Fruit fly (Drosophila melanogaster) whole organism: Measurements from ENCODE around the gene Cyp4c3.

Source experiments
- CG8478 ChIP-seq: fragments of >200 bp; optimal IDR thresholded peaks from 2 replicates; lab custom pipeline; 2018; ENCODE audit warnings: inconsistent platforms
- Dll ChIP-seq: fragments of >200 bp; optimal IDR thresholded peaks from 2 replicates; lab custom pipeline; 2017
- EcR ChIP-seq, 2 experiments: fragments of >200 bp; optimal IDR thresholded peaks; 2 replicates each; lab custom pipeline; 2017; ENCODE audit warnings: missing biosample characterization in 2 of 2, missing genetic modification characterization in 2 of 2, missing genetic modification reagents in 2 of 2
- pan ChIP-seq: fragments of >200 bp; optimal IDR thresholded peaks from 2 replicates; lab custom pipeline; 2017
- psq ChIP-seq: fragments of >200 bp; optimal IDR thresholded peaks from 2 replicates; lab custom pipeline; 2017
- usp ChIP-seq: fragments of >200 bp; optimal IDR thresholded peaks from 2 replicates; lab custom pipeline; 2017; ENCODE audit warnings: missing biosample characterization, missing genetic modification characterization, mixed read lengths

Gene Cyp4c3

DNA sequence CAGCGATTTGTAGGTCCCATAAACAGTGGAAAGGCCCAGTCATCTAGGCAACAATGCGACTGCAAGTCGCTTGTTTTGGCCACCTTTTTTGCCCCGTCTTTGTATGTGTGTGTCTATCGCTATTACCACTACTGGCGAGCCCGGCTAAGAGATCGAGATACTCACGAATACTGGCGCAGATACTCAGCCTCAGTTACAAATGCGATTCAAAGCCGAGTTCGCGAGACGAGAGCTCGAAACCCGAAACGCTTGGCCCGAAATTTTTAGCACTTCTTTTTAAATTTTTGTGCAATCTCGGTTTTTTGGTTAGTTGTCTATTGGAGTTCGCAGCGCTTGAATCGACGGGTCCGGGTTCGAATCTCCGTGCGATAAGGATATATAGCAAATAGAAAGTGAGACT lies at the start of gene Cyp4c3:
Gene Cyp4c3, plus strand, starts transcription at position 301 of the 400 bp plus-strand sequence.
- no peak for TF ChIP-seq CG8478
- TF ChIP-seq Dll (lab: Kevin White, UChicago): no peak
- TF ChIP-seq usp: no peak
- TF ChIP-seq EcR (GFP tag; optimal IDR thresholded peaks at IDR 0.05; lab: Kevin White, UChicago): no peak
- TF ChIP-seq psq (lab: Kevin White, UChicago): no peak
- TF ChIP-seq pan (lab: Kevin White, UChicago): no peak

DNA sequence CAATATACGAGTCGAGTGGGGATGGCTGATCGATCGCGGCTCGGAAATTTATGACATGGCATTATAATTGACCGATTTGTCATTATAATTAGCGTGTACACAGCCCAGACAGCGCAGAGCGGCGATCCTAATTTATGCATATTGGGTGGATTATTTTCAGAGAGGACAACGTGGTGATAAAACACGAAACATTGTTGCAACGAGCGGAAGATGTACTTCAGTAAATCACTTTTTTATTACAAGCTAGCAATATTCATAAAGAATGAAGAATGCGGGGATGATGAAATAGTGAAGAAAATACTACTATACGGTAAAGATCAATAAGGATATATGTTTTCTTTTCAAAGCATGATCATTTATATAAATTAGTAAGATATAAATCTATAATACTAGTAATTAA lies 49.4 kb upstream of the Cyp4c3 start:
- TF ChIP-seq Dll (lab: Kevin White, UChicago) (no peak), psq (lab: Kevin White, UChicago) (no peak), CG8478 (no peak), pan (lab: Kevin White, UChicago) (no peak), usp (no peak), EcR (GFP tag; optimal IDR thresholded peaks at IDR 0.05; lab: Kevin White, UChicago) (no peak)

DNA sequence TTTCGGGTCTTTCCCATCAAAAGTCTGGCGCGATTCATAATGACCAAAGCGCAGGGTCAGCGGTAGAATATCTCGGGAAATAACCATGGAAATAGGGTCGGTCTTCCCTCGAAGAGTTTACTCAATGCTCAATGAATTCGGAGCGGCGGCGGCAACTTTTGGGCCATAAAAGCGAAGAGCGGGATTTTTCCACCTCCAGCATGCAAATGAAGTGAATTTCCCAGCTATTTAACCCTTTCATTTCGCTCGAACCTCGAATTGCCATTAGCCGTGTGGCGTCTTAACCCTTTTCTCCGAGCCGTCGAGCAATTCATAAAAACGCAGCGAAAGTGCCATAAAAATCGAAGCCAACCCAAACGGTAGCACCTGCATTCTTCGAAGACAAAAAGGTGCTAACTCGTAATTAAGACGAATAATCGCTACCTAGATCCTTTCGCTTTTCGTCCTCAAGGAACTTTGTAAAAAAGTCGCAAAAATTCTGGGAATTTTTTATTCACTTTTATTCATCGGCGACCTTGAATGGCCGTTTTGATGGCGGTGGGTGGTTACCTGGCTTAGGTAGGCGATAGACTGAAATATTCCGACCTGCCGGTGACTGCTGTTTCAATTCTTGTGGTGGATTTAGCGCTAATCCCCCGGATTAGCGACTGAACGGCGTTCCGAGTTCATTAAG lies 44.2 kb upstream of the Cyp4c3 start:
- TF ChIP-seq pan (lab: Kevin White, UChicago) (no peak), psq (lab: Kevin White, UChicago) (no peak), usp (no peak), Dll (lab: Kevin White, UChicago) (no peak), EcR (GFP tag; optimal IDR thresholded peaks at IDR 0.05; lab: Kevin White, UChicago) (no peak), CG8478 (no peak)

DNA sequence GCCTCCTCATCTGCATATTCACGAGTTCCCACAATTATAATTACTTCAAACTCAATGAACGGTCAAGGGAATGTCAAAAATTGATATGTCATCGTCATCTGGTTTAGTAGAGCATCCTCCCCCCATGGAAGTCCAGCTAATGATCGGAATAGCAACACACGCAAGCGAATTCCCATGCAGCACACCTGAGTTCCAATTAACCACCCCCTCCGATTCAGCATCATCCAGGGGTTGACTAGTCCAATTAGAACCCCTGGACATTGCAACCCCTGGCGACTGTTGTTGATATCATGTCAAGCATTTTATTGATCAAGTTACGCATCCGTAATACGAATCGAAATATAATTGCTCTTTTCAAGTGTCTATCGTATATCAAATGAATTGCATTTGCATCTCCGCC lies 43.4 kb upstream of the Cyp4c3 start:
- TF ChIP-seq psq (lab: Kevin White, UChicago): no peak
- no peak for TF ChIP-seq usp
- TF ChIP-seq pan (lab: Kevin White, UChicago): no peak
- no peak for TF ChIP-seq CG8478

DNA sequence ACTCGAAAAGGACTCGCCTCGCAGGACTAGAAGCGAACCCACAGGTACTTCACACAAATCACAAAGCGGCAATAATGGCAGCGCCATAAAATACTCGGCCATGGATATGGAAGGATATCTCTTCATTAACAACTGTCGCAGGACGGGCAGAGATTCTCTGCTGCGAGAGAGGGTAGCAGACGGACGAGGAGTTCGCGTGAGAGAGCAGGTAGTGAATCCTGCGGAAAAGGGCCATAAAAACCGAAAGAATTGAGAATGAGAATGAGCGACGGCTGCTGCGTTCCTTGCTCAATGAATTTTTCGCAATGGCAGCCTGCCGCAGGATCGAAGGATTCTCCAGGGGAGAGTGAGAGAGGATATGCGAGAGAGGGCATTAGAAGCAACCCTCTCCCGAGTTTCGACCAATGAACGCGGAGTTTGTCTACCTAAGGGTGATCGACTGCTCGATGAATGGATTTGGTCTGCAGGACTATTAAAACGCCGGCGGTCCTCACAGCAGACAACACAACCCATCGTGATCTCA lies 41.9 kb upstream of the Cyp4c3 start, which contains the start of gene tll:
Gene tll, plus strand, starts transcription at position 473 of the 523 bp plus-strand sequence.
- TF ChIP-seq CG8478 (no peak), psq (lab: Kevin White, UChicago) (no peak), Dll (lab: Kevin White, UChicago) (no peak), usp (no peak), EcR (GFP tag; optimal IDR thresholded peaks at IDR 0.05; lab: Kevin White, UChicago) (no peak)

DNA sequence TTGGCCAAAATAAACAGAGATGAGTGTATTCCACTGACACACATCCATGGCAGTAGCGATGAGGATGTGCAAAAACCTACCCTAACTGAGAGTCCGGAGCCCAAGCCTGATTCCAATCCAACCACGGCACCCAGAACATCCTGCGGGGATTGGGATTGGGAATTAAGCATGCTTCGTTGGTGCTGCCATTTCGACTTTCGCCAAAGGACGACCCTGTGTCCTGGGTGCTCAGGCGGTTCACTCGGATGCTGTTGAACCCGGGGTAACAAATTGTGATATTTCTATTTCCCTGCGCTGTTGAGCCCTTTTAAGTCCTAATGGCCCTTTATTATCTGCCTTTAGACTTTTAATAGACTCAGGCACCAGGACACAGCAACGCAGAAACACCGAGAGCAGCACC lies 38.7 kb upstream of the Cyp4c3 start:
- TF ChIP-seq CG8478: no peak
- TF ChIP-seq EcR (GFP tag; optimal IDR thresholded peaks at IDR 0.05; lab: Kevin White, UChicago): no peak
- no peak for TF ChIP-seq pan (lab: Kevin White, UChicago)

DNA sequence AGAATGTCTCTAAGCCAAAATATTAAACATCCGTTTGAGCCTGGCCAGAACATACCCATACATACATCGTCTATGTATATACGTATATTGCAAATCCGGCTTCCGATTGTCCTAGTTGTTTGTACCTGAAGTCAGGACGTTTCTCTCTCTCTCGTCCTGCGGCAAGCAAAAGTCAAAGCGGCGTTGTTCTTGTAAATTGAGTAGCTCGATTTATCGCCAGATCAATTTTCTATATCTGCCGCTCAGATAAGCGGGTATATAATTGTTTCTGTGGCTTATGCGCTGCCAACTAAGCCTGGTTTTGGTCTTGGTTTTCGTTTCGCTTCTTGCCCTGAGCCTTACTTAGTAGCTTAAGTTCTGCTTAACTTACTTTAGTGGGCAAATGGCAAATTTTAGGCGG lies 37.2 kb upstream of the Cyp4c3 start:
- no peak for TF ChIP-seq psq (lab: Kevin White, UChicago)
- TF ChIP-seq CG8478: no peak
- TF ChIP-seq EcR (GFP tag; optimal IDR thresholded peaks at IDR 0.05; lab: Kevin White, UChicago): no peak
- TF ChIP-seq usp: no peak
- no peak for TF ChIP-seq Dll (lab: Kevin White, UChicago)
- TF ChIP-seq pan (lab: Kevin White, UChicago): no peak

DNA sequence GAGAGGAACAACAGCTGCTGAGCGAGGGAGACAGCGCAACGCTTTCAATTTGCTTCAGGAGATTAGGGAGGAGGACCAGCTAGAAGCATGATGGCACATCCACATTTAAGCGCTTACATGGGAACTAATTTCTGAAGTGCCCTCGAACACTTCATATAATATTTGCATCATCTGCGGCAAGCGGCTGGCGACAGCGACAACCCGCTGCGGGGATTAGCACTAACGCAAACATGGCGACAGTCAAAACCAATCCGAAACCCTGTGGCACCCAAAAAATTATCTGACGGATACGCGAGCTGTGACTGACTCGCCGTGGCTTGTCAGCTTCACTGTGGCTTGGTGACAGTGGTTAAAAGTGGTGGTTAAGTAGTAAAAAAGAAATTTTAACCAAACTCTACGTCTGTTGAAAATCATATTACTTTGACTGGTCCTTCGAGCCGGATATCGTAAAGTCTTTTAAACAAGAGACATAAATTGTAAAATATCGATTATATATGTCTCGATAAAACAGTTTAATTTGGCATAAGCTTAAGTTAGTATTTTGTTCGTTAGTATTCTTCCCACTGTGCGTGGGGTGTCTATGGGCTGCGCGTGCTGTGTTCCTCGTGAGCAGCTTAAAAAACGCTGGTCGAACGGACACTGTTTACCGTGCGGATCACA lies 33.8 kb upstream of the Cyp4c3 start:
- TF ChIP-seq usp: no peak
- no peak for TF ChIP-seq EcR (GFP tag; optimal IDR thresholded peaks at IDR 0.05; lab: Kevin White, UChicago)
- no peak for TF ChIP-seq CG8478
- TF ChIP-seq psq (lab: Kevin White, UChicago): no peak
- TF ChIP-seq pan (lab: Kevin White, UChicago): no peak
- no peak for TF ChIP-seq Dll (lab: Kevin White, UChicago)

DNA sequence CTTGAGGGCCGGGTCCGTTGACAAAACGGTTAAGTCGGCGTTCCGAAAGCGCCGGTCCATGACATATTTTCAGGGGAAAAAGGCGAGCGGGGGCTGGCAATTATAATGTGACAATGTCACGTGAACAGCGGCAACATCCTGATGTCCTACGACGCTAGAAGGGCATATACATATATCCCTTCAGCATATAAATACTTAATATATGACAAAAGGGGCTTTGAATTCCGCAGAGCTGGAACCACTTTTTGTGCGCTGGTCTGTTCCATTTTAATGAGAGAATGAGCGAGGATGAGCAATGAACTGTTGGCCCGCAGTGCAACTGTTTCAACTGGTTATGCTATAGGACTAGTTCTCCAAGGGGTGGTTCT lies 33.3 kb upstream of the Cyp4c3 start:
- TF ChIP-seq pan (lab: Kevin White, UChicago) (no peak), psq (lab: Kevin White, UChicago) (no peak), CG8478 (no peak), usp (no peak), Dll (lab: Kevin White, UChicago) (no peak), EcR (GFP tag; optimal IDR thresholded peaks at IDR 0.05; lab: Kevin White, UChicago) (no peak)

DNA sequence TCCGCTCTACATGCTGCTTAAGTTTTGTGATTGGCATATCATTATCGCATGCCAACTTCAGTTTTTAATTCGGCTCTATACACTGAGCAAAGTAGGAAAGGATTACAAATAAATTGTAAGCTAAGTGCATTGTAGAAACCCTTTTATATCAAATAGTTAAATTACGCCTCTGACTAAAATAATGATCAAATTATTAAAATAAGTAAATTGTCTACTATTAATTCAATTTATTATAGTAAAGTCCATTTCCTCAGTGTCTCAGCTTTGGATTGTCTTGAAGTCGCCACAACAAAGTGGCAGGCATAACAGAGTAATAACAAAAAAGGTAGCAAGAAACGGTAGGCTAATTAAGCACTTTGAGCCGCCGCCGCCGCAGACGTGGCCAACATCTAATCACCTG lies 31.4 kb upstream of the Cyp4c3 start:
- TF ChIP-seq EcR (GFP tag; optimal IDR thresholded peaks at IDR 0.05; lab: Kevin White, UChicago) (no peak), CG8478 (no peak), usp (no peak), pan (lab: Kevin White, UChicago) (no peak), psq (lab: Kevin White, UChicago) (no peak), Dll (lab: Kevin White, UChicago) (no peak)

DNA sequence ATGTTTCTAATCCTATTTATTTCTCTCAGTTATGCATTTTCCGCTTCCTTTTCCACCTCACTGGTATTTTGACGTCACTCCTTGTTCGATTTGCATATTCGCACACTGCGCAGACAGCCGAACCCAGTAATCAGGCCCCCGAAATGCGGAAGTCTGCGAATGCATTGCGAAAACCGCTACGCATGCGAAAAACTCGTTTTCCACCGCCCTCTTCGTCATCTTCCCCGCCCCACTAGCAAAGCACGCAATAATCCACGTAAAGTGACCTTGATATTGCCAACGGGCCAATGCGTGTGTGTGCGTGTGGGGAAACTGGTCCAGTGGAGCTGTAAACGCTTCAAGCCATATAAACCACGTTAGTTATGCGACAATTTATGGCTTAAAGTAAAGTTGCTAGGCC lies 29.9 kb upstream of the Cyp4c3 start:
- TF ChIP-seq pan (lab: Kevin White, UChicago) (no peak), EcR (GFP tag; optimal IDR thresholded peaks at IDR 0.05; lab: Kevin White, UChicago) (no peak), CG8478 (no peak), psq (lab: Kevin White, UChicago) (no peak), usp (no peak), Dll (lab: Kevin White, UChicago) (no peak)

DNA sequence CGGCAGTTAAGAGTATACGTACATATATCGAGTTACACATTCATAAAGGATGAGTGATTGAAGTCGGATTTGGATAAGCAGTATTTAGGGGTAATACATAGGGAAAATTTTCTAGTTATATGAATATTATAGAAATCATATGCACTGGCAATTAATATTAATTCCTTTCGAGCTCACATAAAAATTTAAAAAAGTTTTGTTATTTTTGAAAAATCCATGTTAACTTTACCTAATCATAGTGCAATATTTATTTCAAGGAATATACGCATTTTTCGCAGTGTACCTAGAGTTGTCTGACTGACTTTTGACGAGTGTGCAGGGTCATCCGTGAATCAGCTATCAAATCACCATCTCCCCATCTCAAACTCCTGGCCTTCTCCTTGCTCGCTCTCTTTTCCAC lies 29.4 kb upstream of the Cyp4c3 start:
- TF ChIP-seq Dll (lab: Kevin White, UChicago): no peak
- TF ChIP-seq EcR (GFP tag; optimal IDR thresholded peaks at IDR 0.05; lab: Kevin White, UChicago): no peak
- no peak for TF ChIP-seq psq (lab: Kevin White, UChicago)
- TF ChIP-seq CG8478: no peak
- no peak for TF ChIP-seq pan (lab: Kevin White, UChicago)
- TF ChIP-seq usp: no peak
